Fruit fly (Drosophila melanogaster): ENCODE results near the gene ebo.

ebo gene

dm6 chrX:446002-446401 is 30.4 kb downstream of the ebo start (continued):
- TF ChIP-seq fkh (GFP tag; optimal IDR thresholded peaks at IDR 0.05) (no peak), esn (GFP tag; optimal IDR thresholded peaks at IDR 0.05) (peak; percentile 47), Eip75B (GFP tag; optimal IDR thresholded peaks at IDR 0.05) (no peak), Hr4 (GFP tag; optimal IDR thresholded peaks at IDR 0.05) (no peak), CG6276 (GFP tag; optimal IDR thresholded peaks at IDR 0.05) (no peak), Sox14 (GFP tag; optimal IDR thresholded peaks at IDR 0.05) (peak; percentile 13), svp (GFP tag) (peak; percentile 80), achi (GFP tag; optimal IDR thresholded peaks at IDR 0.05) (peak; percentile 2), net (GFP tag; optimal IDR thresholded peaks at IDR 0.05) (no peak), CG8632 (GFP tag; optimal IDR thresholded peaks at IDR 0.05) (peak; percentile 14), Eip78C (GFP tag) (peak; percentile 84), vri (GFP tag; optimal IDR thresholded peaks at IDR 0.05) (no peak), CG4318 (GFP tag; optimal IDR thresholded peaks at IDR 0.05) (no peak), Met (GFP tag; optimal IDR thresholded peaks at IDR 0.05) (peak; percentile 43), fd85E (GFP tag; optimal IDR thresholded peaks at IDR 0.05) (no peak)

dm6 chrX:443981-444550 is 32.3 kb downstream of the ebo start:
- peak; percentile 44 for TF ChIP-seq net (GFP tag; optimal IDR thresholded peaks at IDR 0.05)
- peak; percentile 71 for TF ChIP-seq esn (GFP tag; optimal IDR thresholded peaks at IDR 0.05)
- TF ChIP-seq svp (GFP tag): peak; percentile 78
- TF ChIP-seq fkh (GFP tag; optimal IDR thresholded peaks at IDR 0.05): no peak
- peak; percentile 60 for TF ChIP-seq achi (GFP tag; optimal IDR thresholded peaks at IDR 0.05)
- peak; percentile 39 for TF ChIP-seq vri (GFP tag; optimal IDR thresholded peaks at IDR 0.05)
- no peak; the same call in 1 of the 2 replicates for TF ChIP-seq CG15336 (GFP tag; IDR thresholded peaks at IDR 0.05)
- TF ChIP-seq CG10669 (GFP tag; optimal IDR thresholded peaks at IDR 0.05): peak; percentile 77
- TF ChIP-seq CG3919 (GFP tag; optimal IDR thresholded peaks at IDR 0.05): peak; percentile 71
- peak; percentile 58 for TF ChIP-seq CG7368 (GFP tag; optimal IDR thresholded peaks at IDR 0.05)
- 0 out of 3 replicates have a peak, but pooled peaks have one; percentile 12 for TF ChIP-seq eg (GFP tag; IDR thresholded peaks at IDR 0.05)
- peak; percentile 60 for TF ChIP-seq Sox14 (GFP tag; optimal IDR thresholded peaks at IDR 0.05)
- TF ChIP-seq CG11762 (GFP tag; optimal IDR thresholded peaks at IDR 0.05; ENCODE audit: insufficient read depth): peak; percentile 19
- peak; percentile 70 for TF ChIP-seq CG1621 (tag; optimal IDR thresholded peaks at IDR 0.05)
- TF ChIP-seq CG6854 (GFP tag; optimal IDR thresholded peaks at IDR 0.05): no peak
- peak; percentile 77 for TF ChIP-seq CG10631 (GFP tag; optimal IDR thresholded peaks at IDR 0.05)
- peak in 1 of 2 experiments; percentile 60 for TF ChIP-seq salr (GFP tag; optimal IDR thresholded peaks at IDR 0.05)
- peak; percentile 75 for TF ChIP-seq dsx (GFP tag; optimal IDR thresholded peaks at IDR 0.05; ENCODE audit: poor library complexity, severe bottlenecking)
- no peak for TF ChIP-seq CG11294 (GFP tag; IDR thresholded peaks at IDR 0.05)
- TF ChIP-seq acj6 (GFP tag; optimal IDR thresholded peaks at IDR 0.05): peak; percentile 69
- peak; percentile 59 for TF ChIP-seq CG34406 (GFP tag; optimal IDR thresholded peaks at IDR 0.05)
- TF ChIP-seq Gug (GFP tag; IDR thresholded peaks at IDR 0.05): no peak
- TF ChIP-seq OdsH (GFP tag; optimal IDR thresholded peaks at IDR 0.05): peak; percentile 53
- TF ChIP-seq Blimp-1 (GFP tag; optimal IDR thresholded peaks at IDR 0.05): no peak
- TF ChIP-seq Hr39 (GFP tag; optimal IDR thresholded peaks at IDR 0.05): peak; percentile 53
- peak; percentile 25 for TF ChIP-seq Ets21C (GFP tag; optimal IDR thresholded peaks at IDR 0.05)
- peak; percentile 73 for TF ChIP-seq Eip75B (GFP tag; optimal IDR thresholded peaks at IDR 0.05)
- TF ChIP-seq CG6808 (GFP tag; optimal IDR thresholded peaks at IDR 0.05): peak; percentile 73
- TF ChIP-seq CG11902 (GFP tag; optimal IDR thresholded peaks at IDR 0.05): peak; percentile 17
- peak; percentile 43 for TF ChIP-seq CG8632 (GFP tag; optimal IDR thresholded peaks at IDR 0.05)
- peak; percentile 75 for TF ChIP-seq Ets96B (tag; optimal IDR thresholded peaks at IDR 0.05)
- TF ChIP-seq ss (GFP tag; optimal IDR thresholded peaks at IDR 0.05): peak; percentile 73 to 96
- peak; percentile 74 for TF ChIP-seq CG3032 (tag; optimal IDR thresholded peaks at IDR 0.05)
- TF ChIP-seq topi (GFP tag; optimal IDR thresholded peaks at IDR 0.05): peak; percentile 72
- TF ChIP-seq fd85E (GFP tag; optimal IDR thresholded peaks at IDR 0.05): no peak
- peak; percentile 21 for TF ChIP-seq CG32006 (GFP tag; optimal IDR thresholded peaks at IDR 0.05)
- peak; percentile 55 for TF ChIP-seq CG31627 (GFP tag; optimal IDR thresholded peaks at IDR 0.05)
- TF ChIP-seq Sox15 (GFP tag; optimal IDR thresholded peaks at IDR 0.05): peak; percentile 20
- TF ChIP-seq CG8119 (GFP tag; IDR thresholded peaks at IDR 0.05): peak; percentile 47; the same call in 1 of the 3 replicates
- TF ChIP-seq CG8319 (GFP tag; optimal IDR thresholded peaks at IDR 0.05): peak; percentile 27
- TF ChIP-seq Eip93F (GFP tag; optimal IDR thresholded peaks at IDR 0.05): no peak
- no peak for TF ChIP-seq dac (GFP tag; optimal IDR thresholded peaks at IDR 0.05)
- TF ChIP-seq Lpt (GFP tag; optimal IDR thresholded peaks at IDR 0.05): no peak
